Fruit fly (Drosophila melanogaster) whole organism, embryonic: Measurements from ENCODE around the gene Tim9b.

Experiments
- B-H1 ChIP-seq: fragments of 200-800 bp; sonication (Bioruptor generic); IDR thresholded peaks from 3 replicates; pipeline ENCODE4 v1.3.6; 2022; ENCODE audit warnings: missing biosample characterization, missing genetic modification characterization
- Bteb2 ChIP-seq: fragments of 200-800 bp; sonication (Bioruptor generic); optimal IDR thresholded peaks from 2 replicates; lab custom pipeline; 2016; ENCODE audit warnings: missing biosample characterization, missing genetic modification characterization
- CG10209 ChIP-seq: fragments of 200-800 bp; sonication (Bioruptor generic); optimal IDR thresholded peaks from 3 replicates; lab custom pipeline; 2017; ENCODE audit warnings: missing biosample characterization, mild to moderate bottlenecking, missing genetic modification characterization, missing genetic modification reagents
- CG10267 ChIP-seq: fragments of 200-800 bp; sonication (Bioruptor generic); optimal IDR thresholded peaks from 2 replicates; lab custom pipeline; 2018; ENCODE audit warnings: missing biosample characterization, mild to moderate bottlenecking, missing genetic modification characterization, moderate library complexity
- CG10565 ChIP-seq: fragments of 200-800 bp; sonication (Bioruptor generic); optimal IDR thresholded peaks from 3 replicates; lab custom pipeline; 2016; ENCODE audit warnings: missing biosample characterization, mild to moderate bottlenecking, missing genetic modification characterization
- CG11560 ChIP-seq: fragments of 200-800 bp; sonication (Bioruptor generic); IDR thresholded peaks from 3 replicates; pipeline ENCODE4 v1.3.6; 2022; ENCODE audit warnings: missing biosample characterization, missing genetic modification characterization
- CG11723 ChIP-seq: fragments of 200-800 bp; sonication (Bioruptor generic); optimal IDR thresholded peaks from 2 replicates; lab custom pipeline; 2017; ENCODE audit warnings: missing biosample characterization, mild to moderate bottlenecking, missing genetic modification characterization
- CG12299 ChIP-seq: fragments of 200-800 bp; sonication (Bioruptor generic); optimal IDR thresholded peaks from 2 replicates; lab custom pipeline; 2018; ENCODE audit warnings: missing biosample characterization, mild to moderate bottlenecking, missing genetic modification characterization
- CG12769 ChIP-seq: fragments of 200-800 bp; sonication (Bioruptor generic); optimal IDR thresholded peaks from 2 replicates; lab custom pipeline; 2019; ENCODE audit warnings: missing biosample characterization, mild to moderate bottlenecking, missing genetic modification characterization, moderate library complexity
- CG1603 ChIP-seq: fragments of 200-800 bp; sonication (Bioruptor generic); optimal IDR thresholded peaks from 2 replicates; lab custom pipeline; 2019; ENCODE audit warnings: missing biosample characterization, mild to moderate bottlenecking, missing genetic modification characterization, moderate library complexity
- CG2120 ChIP-seq: fragments of 200-800 bp; sonication (Bioruptor generic); optimal IDR thresholded peaks from 3 replicates; lab custom pipeline; 2016; ENCODE audit warnings: missing biosample characterization, missing genetic modification characterization
- CG2199 ChIP-seq: fragments of 200-800 bp; sonication (Bioruptor generic); IDR thresholded peaks from 3 replicates; pipeline ENCODE4 v1.3.6; 2022; ENCODE audit warnings: missing biosample characterization, missing genetic modification characterization
- CG31441 ChIP-seq: fragments of 200-800 bp; sonication (Bioruptor generic); IDR thresholded peaks from 2 replicates; pipeline ENCODE4 v1.3.6; 2022; ENCODE audit warnings: missing biosample characterization, missing genetic modification characterization
- CG3281 ChIP-seq: fragments of 200-800 bp; sonication (Bioruptor generic); optimal IDR thresholded peaks from 3 replicates; lab custom pipeline; 2017; ENCODE audit warnings: missing biosample characterization, mild to moderate bottlenecking, missing genetic modification characterization
- CG4404 ChIP-seq: fragments of 200-800 bp; sonication (Bioruptor generic); IDR thresholded peaks from 2 replicates; pipeline ENCODE4 v1.3.6; 2022; ENCODE audit warnings: missing biosample characterization, missing genetic modification characterization
- CG4707 ChIP-seq: fragments of 200-800 bp; sonication (Bioruptor generic); optimal IDR thresholded peaks from 2 replicates; lab custom pipeline; 2018; ENCODE audit warnings: missing biosample characterization, mild to moderate bottlenecking, missing genetic modification characterization, moderate library complexity
- CG5245 ChIP-seq: fragments of 200-800 bp; sonication (Bioruptor generic); optimal IDR thresholded peaks from 3 replicates; lab custom pipeline; 2016; ENCODE audit warnings: missing biosample characterization, missing genetic modification characterization
- CG6175 ChIP-seq: fragments of 200-800 bp; sonication (Bioruptor generic); IDR thresholded peaks from 3 replicates; pipeline ENCODE4 v1.3.6; 2022; ENCODE audit warnings: missing biosample characterization, missing genetic modification characterization
- CG6654 ChIP-seq: fragments of 200-800 bp; sonication (Bioruptor generic); optimal IDR thresholded peaks from 2 replicates; lab custom pipeline; 2017; ENCODE audit warnings: missing biosample characterization, mild to moderate bottlenecking, missing genetic modification characterization
- CG7745 ChIP-seq: fragments of 200-800 bp; sonication (Bioruptor generic); optimal IDR thresholded peaks from 2 replicates; lab custom pipeline; 2018; ENCODE audit warnings: missing biosample characterization, mild to moderate bottlenecking, missing genetic modification characterization, moderate library complexity
- CG8281 ChIP-seq: fragments of 200-800 bp; sonication (Bioruptor generic); optimal IDR thresholded peaks from 2 replicates; lab custom pipeline; 2018; ENCODE audit warnings: missing biosample characterization, mild to moderate bottlenecking, missing genetic modification characterization, moderate library complexity
- CG8944 ChIP-seq: fragments of 200-800 bp; sonication (Bioruptor generic); optimal IDR thresholded peaks from 3 replicates; lab custom pipeline; 2016; ENCODE audit warnings: missing biosample characterization, missing genetic modification characterization
- CkIIα-i1 ChIP-seq: fragments of 200-800 bp; sonication (Bioruptor generic); IDR thresholded peaks from 2 replicates; pipeline ENCODE4 v1.3.6; 2022; ENCODE audit warnings: missing biosample characterization, missing genetic modification characterization
- Drgx ChIP-seq: fragments of 200-800 bp; sonication (Bioruptor generic); IDR thresholded peaks from 2 replicates; pipeline ENCODE4 v1.3.6; 2022; ENCODE audit warnings: missing biosample characterization, missing genetic modification characterization
- E2f1 ChIP-seq: fragments of 200-800 bp; sonication (Bioruptor generic); IDR thresholded peaks from 2 replicates; pipeline ENCODE4 v1.3.6; 2022; ENCODE audit warnings: missing biosample characterization, missing genetic modification characterization
- Ets65A ChIP-seq: fragments of 200-800 bp; sonication (Bioruptor generic); peaks from one replicate; lab custom pipeline; 2016; ENCODE audit warnings: missing biosample characterization, missing genetic modification characterization
- Gsc ChIP-seq: fragments of 200-800 bp; sonication (Bioruptor generic); IDR thresholded peaks from 2 replicates; pipeline ENCODE4 v1.3.6; 2022; ENCODE audit warnings: missing biosample characterization, missing genetic modification characterization
- Hr3 ChIP-seq: fragments of 200-800 bp; sonication (Bioruptor generic); optimal IDR thresholded peaks from 3 replicates; lab custom pipeline; 2016; ENCODE audit warnings: missing biosample characterization, missing genetic modification characterization
- Jarid2 ChIP-seq: fragments of 200-800 bp; sonication (Bioruptor generic); optimal IDR thresholded peaks from 3 replicates; lab custom pipeline; 2017; ENCODE audit warnings: mild to moderate bottlenecking, missing biosample characterization, missing genetic modification reagents, missing genetic modification characterization
- Lhr ChIP-seq: fragments of 200-800 bp; sonication (Bioruptor generic); optimal IDR thresholded peaks from 3 replicates; lab custom pipeline; 2017; ENCODE audit warnings: mild to moderate bottlenecking, missing biosample characterization, missing genetic modification reagents, missing genetic modification characterization
- Opbp ChIP-seq: fragments of 200-800 bp; sonication (Bioruptor generic); IDR thresholded peaks from 3 replicates; pipeline ENCODE4 v1.3.6; 2022; ENCODE audit warnings: missing biosample characterization, missing genetic modification characterization; ENCODE audit not compliant: partially characterized antibody
- PHDP ChIP-seq: fragments of 200-800 bp; sonication (Bioruptor generic); optimal IDR thresholded peaks from 3 replicates; lab custom pipeline; 2018; ENCODE audit warnings: missing biosample characterization, mild to moderate bottlenecking, missing genetic modification characterization, moderate library complexity
- Six4 ChIP-seq: fragments of 200-800 bp; sonication (Bioruptor generic); optimal IDR thresholded peaks from 2 replicates; lab custom pipeline; 2016; ENCODE audit warnings: missing biosample characterization, missing genetic modification characterization
- Xrp1 ChIP-seq: fragments of 200-800 bp; sonication (Bioruptor generic); IDR thresholded peaks from 2 replicates; pipeline ENCODE4 v1.3.6; 2022; ENCODE audit warnings: missing biosample characterization, missing genetic modification characterization
- ab ChIP-seq: fragments of 200-800 bp; sonication (Bioruptor generic); optimal IDR thresholded peaks from 2 replicates; lab custom pipeline; 2016; ENCODE audit warnings: missing biosample characterization, missing genetic modification characterization
- aop ChIP-seq: fragments of 200-800 bp; sonication (Bioruptor generic); IDR thresholded peaks from 2 replicates; pipeline ENCODE4 v1.3.6; 2022; ENCODE audit warnings: missing biosample characterization, missing genetic modification characterization
- bsh ChIP-seq, 2 experiments: fragments of 200-800 bp; sonication (Bioruptor generic); optimal IDR thresholded peaks; 2 replicates each; lab custom pipeline; 2017 to 2018; ENCODE audit warnings: mild to moderate bottlenecking in 2 of 2, missing biosample characterization in 2 of 2, missing genetic modification characterization in 2 of 2, moderate library complexity in 1 of 2
- btn ChIP-seq: fragments of 200-800 bp; sonication (Bioruptor generic); optimal IDR thresholded peaks from 2 replicates; lab custom pipeline; 2016; ENCODE audit warnings: missing biosample characterization, missing genetic modification characterization
- gcm ChIP-seq: fragments of 200-800 bp; sonication (Bioruptor generic); optimal IDR thresholded peaks from 2 replicates; lab custom pipeline; 2019; ENCODE audit warnings: missing biosample characterization, mild to moderate bottlenecking, missing genetic modification characterization, moderate library complexity
- grau ChIP-seq: fragments of 200-800 bp; optimal IDR thresholded peaks from 3 replicates; lab custom pipeline; 2019; ENCODE audit warnings: missing biosample characterization, mild to moderate bottlenecking, missing genetic modification characterization, moderate library complexity
- h ChIP-seq: fragments of >200 bp; optimal IDR thresholded peaks from 2 replicates; lab custom pipeline; 2017
- insv ChIP-seq, 2 experiments: fragments of 200-800 bp; sonication (Bioruptor generic); optimal IDR thresholded peaks; 3 replicates each; lab custom pipeline; 2016 to 2018; ENCODE audit warnings: missing biosample characterization in 2 of 2, missing genetic modification characterization in 2 of 2
- klu ChIP-seq: fragments of 200-800 bp; sonication (Bioruptor generic); IDR thresholded peaks from 2 replicates; pipeline ENCODE4 v1.3.6; 2022; ENCODE audit warnings: missing biosample characterization, missing genetic modification characterization
- nmo ChIP-seq: fragments of 200-800 bp; sonication (Bioruptor generic); optimal IDR thresholded peaks from 2 replicates; lab custom pipeline; 2018; ENCODE audit warnings: missing biosample characterization, mild to moderate bottlenecking, missing genetic modification characterization, moderate library complexity
- pum ChIP-seq: fragments of 200-800 bp; sonication (Bioruptor generic); optimal IDR thresholded peaks from 2 replicates; lab custom pipeline; 2016; ENCODE audit warnings: missing biosample characterization, missing genetic modification characterization
- pzg ChIP-seq: fragments of 200-800 bp; sonication (Bioruptor generic); optimal IDR thresholded peaks from 3 replicates; lab custom pipeline; 2018; ENCODE audit warnings: missing biosample characterization, mild to moderate bottlenecking, missing genetic modification characterization, moderate library complexity
- rib ChIP-seq: fragments of 200-800 bp; sonication (Bioruptor generic); IDR thresholded peaks from 2 replicates; pipeline ENCODE4 v1.3.6; 2022; ENCODE audit warnings: missing biosample characterization, missing genetic modification characterization
- ro ChIP-seq: fragments of 200-800 bp; sonication (Bioruptor generic); IDR thresholded peaks from 2 replicates; pipeline ENCODE4 v1.3.6; 2022; ENCODE audit warnings: missing biosample characterization, missing genetic modification characterization
- run ChIP-seq: fragments of 200-800 bp; sonication (Bioruptor generic); optimal IDR thresholded peaks from 3 replicates; lab custom pipeline; 2018; ENCODE audit warnings: missing biosample characterization, mild to moderate bottlenecking, missing genetic modification characterization
- stc ChIP-seq: fragments of 200-800 bp; sonication (Bioruptor generic); IDR thresholded peaks from 2 replicates; pipeline ENCODE4 v1.3.6; 2022; ENCODE audit warnings: missing biosample characterization, missing genetic modification characterization
- wor ChIP-seq: fragments of 200-800 bp; sonication (Bioruptor generic); IDR thresholded peaks from 2 replicates; pipeline ENCODE4 v1.3.6; 2022; ENCODE audit warnings: missing biosample characterization, missing genetic modification characterization
- yki ChIP-seq: fragments of >200 bp; optimal IDR thresholded peaks from 3 replicates; lab custom pipeline; 2018

Gene Tim9b

DNA sequence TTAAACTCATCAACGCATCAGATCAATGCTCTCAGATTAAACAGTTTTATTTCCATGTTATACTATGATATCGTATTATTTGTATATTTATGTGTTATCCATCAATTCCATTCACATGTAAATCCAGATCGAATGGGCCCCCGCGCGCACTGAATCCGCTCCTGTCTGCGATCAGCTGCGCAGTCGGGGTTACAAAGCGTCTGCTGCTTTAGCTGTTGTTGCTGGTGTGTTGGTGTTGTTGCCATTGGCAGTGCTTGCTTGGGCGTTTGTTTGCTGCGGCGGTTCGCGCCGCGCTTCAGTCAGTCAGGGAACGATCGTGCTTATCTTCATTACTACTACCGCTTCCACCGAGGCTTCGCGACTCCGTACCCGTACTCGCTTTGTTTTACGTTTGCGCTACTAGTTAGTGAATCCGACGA is 48.7 kb upstream of the Tim9b start, which contains the start of gene Zw (continued):
- TF ChIP-seq pum (peak; percentile 19), wor (GFP tag; lab: Robert Waterston, UW) (no peak), Gsc (GFP tag; lab: Robert Waterston, UW) (0 out of 2 replicates have a peak, but pooled peaks have one; percentile 16), pzg (GFP tag; lab: Kevin White, UChicago) (no peak), Opbp (GFP tag; lab: Robert Waterston, UW) (peak; percentile 80), stc (GFP tag; lab: Robert Waterston, UW) (no peak), CG10209 (GFP tag; lab: Kevin White, UChicago) (no peak), Lhr (no peak), Hr3 (GFP tag; lab: Kevin White, UChicago) (peak; percentile 25), Six4 (GFP tag; lab: Kevin White, UChicago) (no peak), CG1603 (peak; percentile 53), PHDP (tag; lab: Kevin White, UChicago) (peak; percentile 19), CG11560 (tag; lab: Robert Waterston, UW) (no peak), aop (GFP tag; lab: Robert Waterston, UW) (no peak), CG2120 (GFP tag; lab: Kevin White, UChicago) (peak; percentile 73), Drgx (GFP tag; lab: Robert Waterston, UW) (peak; percentile 52), CG10267 (tag; lab: Kevin White, UChicago) (no peak), CG4707 (GFP tag; lab: Kevin White, UChicago) (no peak), Bteb2 (no peak), yki (no peak), CG6654 (GFP tag; lab: Kevin White, UChicago) (no peak), run (tag; lab: Kevin White, UChicago) (no peak), Xrp1 (GFP tag; lab: Robert Waterston, UW) (peak; percentile 66), CG2199 (GFP tag; lab: Robert Waterston, UW) (peak; percentile 40; the same call in 1 of the 3 replicates), CG8281 (tag; lab: Kevin White, UChicago) (no peak), CG4404 (GFP tag; lab: Robert Waterston, UW) (peak; percentile 50), CG12299 (tag; lab: Kevin White, UChicago) (no peak), CG6175 (GFP tag; lab: Robert Waterston, UW) (peak; percentile 89), CG5245 (GFP tag; lab: Kevin White, UChicago) (peak; percentile 19), CG31441 (GFP tag; lab: Robert Waterston, UW) (no peak), nmo (GFP tag; lab: Kevin White, UChicago) (peak; percentile 46), CG11723 (GFP tag; lab: Kevin White, UChicago) (no peak), CG3281 (GFP tag; lab: Kevin White, UChicago) (peak; percentile 14), rib (0 out of 2 replicates have a peak, but pooled peaks have one; percentile 27), gcm (GFP tag; lab: Kevin White, UChicago) (no peak), h (lab: Kevin White, UChicago) (no peak), B-H1 (peak; percentile 29; the same call in 1 of the 3 replicates), Ets65A (GFP tag; lab: Kevin White, UChicago) (peak; percentile 80), Jarid2 (GFP tag; lab: Kevin White, UChicago) (no peak), insv (GFP tag; optimal IDR thresholded peaks at IDR 0.05; lab: Kevin White, UChicago) (no peak), CG12769 (tag; lab: Kevin White, UChicago) (peak; percentile 60), CkIIα-i1 (GFP tag; lab: Robert Waterston, UW) (no peak), ro (GFP tag; lab: Robert Waterston, UW) (no peak), CG8944 (peak; percentile 13), CG10565 (no peak), CG7745 (tag; lab: Kevin White, UChicago) (no peak), klu (peak; percentile 35; the same call in 1 of the 2 replicates), E2f1 (peak; percentile 38; the same call in 1 of the 2 replicates), btn (GFP tag; lab: Kevin White, UChicago) (no peak), ab (peak; percentile 6), grau (tag; lab: Kevin White, UChicago) (peak; percentile 45), bsh (GFP tag; optimal IDR thresholded peaks at IDR 0.05; lab: Kevin White, UChicago) (peak in 1 of 2 experiments; percentile 34)
